Worm (Caenorhabditis elegans) whole organism, L4 larva: ENCODE measurements around the gene F22H10.11.

Experiments
- ZK546.5 ChIP-seq, 2 experiments: sonication (generic microtip); optimal IDR thresholded peaks; 2 replicates each; lab custom pipeline; 2017; ENCODE audit warnings: missing biosample characterization in 2 of 2, missing genetic modification characterization in 2 of 2
- aly-2 ChIP-seq: sonication (generic microtip); optimal IDR thresholded peaks from 2 replicates; lab custom pipeline; 2018; ENCODE audit warnings: missing biosample characterization, missing genetic modification characterization
- ama-1 ChIP-seq: fragments of 150-350 bp; optimal IDR thresholded peaks from 2 replicates; lab custom pipeline; 2014; ENCODE audit warnings: inconsistent platforms, mixed read lengths
- fos-1 ChIP-seq: fragments of 150-350 bp; optimal IDR thresholded peaks from 2 replicates; lab custom pipeline; 2014; ENCODE audit warnings: missing biosample characterization, missing genetic modification characterization
- jun-1 ChIP-seq: fragments of 150-350 bp; optimal IDR thresholded peaks from 2 replicates; lab custom pipeline; 2014; ENCODE audit warnings: missing biosample characterization, missing genetic modification reagents, missing genetic modification characterization
- lin-39 ChIP-seq: fragments of 150-350 bp; optimal IDR thresholded peaks from 2 replicates; lab custom pipeline; 2014; ENCODE audit warnings: missing biosample characterization, missing genetic modification reagents, missing genetic modification characterization
- nhr-10 ChIP-seq: fragments of 150-350 bp; optimal IDR thresholded peaks from 2 replicates; lab custom pipeline; 2014; ENCODE audit warnings: missing biosample characterization, missing genetic modification characterization
- php-3 ChIP-seq: fragments of 200-800 bp; sonication (Bioruptor generic); IDR thresholded peaks from 2 replicates; pipeline ENCODE4 v1.3.6; 2022; ENCODE audit warnings: missing genetic modification reagents, missing genetic modification characterization, missing compliant biosample characterization
- unc-62 ChIP-seq, 3 experiments: fragments of 150-350 bp in 1 of 3; sonication (generic microtip); optimal IDR thresholded peaks in 2 of 3; peaks in 1 of 3; 1 replicate in 1 of 3; 2 replicates in 2 of 3; lab custom pipeline; 2014 to 2017; ENCODE audit warnings: missing biosample characterization in 3 of 3, missing genetic modification characterization in 3 of 3, missing genetic modification reagents in 3 of 3, missing genotype in 1 of 3
- zag-1 ChIP-seq: fragments of 150-350 bp; optimal IDR thresholded peaks from 2 replicates; lab custom pipeline; 2014; ENCODE audit warnings: missing biosample characterization, missing genetic modification characterization

DNA sequence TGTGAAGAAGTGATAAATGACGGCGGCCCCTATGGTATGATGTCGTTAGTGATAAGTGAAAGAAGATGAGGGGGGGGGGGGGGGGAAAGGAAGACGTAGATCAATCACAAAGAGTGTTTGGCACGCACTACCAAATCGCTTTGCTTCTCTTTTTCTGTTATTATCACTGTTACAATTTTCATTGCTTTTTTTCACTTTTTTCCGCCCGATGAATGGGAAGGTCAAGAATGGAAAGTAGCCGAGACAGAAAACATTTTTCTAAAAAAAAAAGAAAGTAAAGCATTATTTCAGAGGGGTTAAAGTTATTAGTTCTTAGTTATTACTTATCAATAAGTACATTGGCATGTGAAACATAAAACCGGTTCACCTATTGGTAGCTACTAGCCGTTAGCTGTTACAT, 40.6 kb downstream of the F22H10.11 start:
- TF ChIP-seq ama-1 (lab: Kevin White, UChicago) (no peak), zag-1 (tag; lab: Kevin White, UChicago) (no peak), fos-1 (tag; lab: Kevin White, UChicago) (no peak), php-3 (GFP tag; lab: Robert Waterston, UW) (no peak), jun-1 (tag; lab: Kevin White, UChicago) (no peak), ZK546.5 (tag; optimal IDR thresholded peaks at IDR 0.05; lab: Kevin White, UChicago) (no peak), nhr-10 (no peak), aly-2 (tag; lab: Kevin White, UChicago) (no peak), lin-39 (tag; lab: Kevin White, UChicago) (no peak), unc-62 (GFP tag; optimal IDR thresholded peaks at IDR 0.05 in 1 of 2; lab: Kevin White, UChicago) (no peak), unc-62 (tag; optimal IDR thresholded peaks at IDR 0.05; lab: Kevin White, UChicago) (no peak)
